Fruit fly (Drosophila melanogaster) whole organism, prepupa: ENCODE data around the gene Ctps.

Experiments
- Blimp-1 ChIP-seq: fragments of 200-800 bp; sonication (Bioruptor generic); optimal IDR thresholded peaks from 3 replicates; lab custom pipeline; 2017; ENCODE audit warnings: missing biosample characterization, missing genetic modification characterization, mild to moderate bottlenecking, moderate library complexity, missing genetic modification reagents
- CG10631 ChIP-seq: fragments of 200-800 bp; sonication (Bioruptor generic); optimal IDR thresholded peaks from 2 replicates; lab custom pipeline; 2016; ENCODE audit warnings: missing biosample characterization, missing genetic modification characterization
- CG10669 ChIP-seq: fragments of 200-800 bp; sonication (Bioruptor generic); optimal IDR thresholded peaks from 3 replicates; lab custom pipeline; 2018; ENCODE audit warnings: missing biosample characterization, mild to moderate bottlenecking, missing genetic modification characterization, moderate library complexity
- CG11294 ChIP-seq: fragments of 200-800 bp; sonication (Bioruptor generic); IDR thresholded peaks from 2 replicates; pipeline ENCODE4 v1.3.6; 2022; ENCODE audit warnings: missing biosample characterization, missing genetic modification characterization
- CG11762 ChIP-seq: fragments of 200-800 bp; sonication (Bioruptor generic); optimal IDR thresholded peaks from 3 replicates; lab custom pipeline; 2016; ENCODE audit warnings: missing biosample characterization, missing genetic modification characterization; ENCODE audit not compliant: insufficient read depth
- CG11902 ChIP-seq: fragments of 200-800 bp; sonication (Bioruptor generic); optimal IDR thresholded peaks from 3 replicates; lab custom pipeline; 2016; ENCODE audit warnings: missing biosample characterization, missing genetic modification characterization
- CG15336 ChIP-seq: fragments of 200-800 bp; sonication (Bioruptor generic); IDR thresholded peaks from 2 replicates; pipeline ENCODE4 v1.3.6; 2022; ENCODE audit warnings: missing biosample characterization, missing genetic modification characterization
- CG1621 ChIP-seq: fragments of 200-800 bp; sonication (Bioruptor generic); optimal IDR thresholded peaks from 3 replicates; lab custom pipeline; 2018; ENCODE audit warnings: missing biosample characterization, mild to moderate bottlenecking, missing genetic modification characterization
- CG16779 ChIP-seq: fragments of 200-800 bp; sonication (Bioruptor generic); optimal IDR thresholded peaks from 3 replicates; lab custom pipeline; 2017; ENCODE audit warnings: missing biosample characterization, mild to moderate bottlenecking, missing genetic modification characterization
- CG3032 ChIP-seq: fragments of 200-800 bp; optimal IDR thresholded peaks from 2 replicates; lab custom pipeline; 2019; ENCODE audit warnings: missing biosample characterization, mild to moderate bottlenecking, missing genetic modification characterization, moderate library complexity
- CG3919 ChIP-seq: fragments of 200-800 bp; sonication (Bioruptor generic); optimal IDR thresholded peaks from 3 replicates; lab custom pipeline; 2016; ENCODE audit warnings: missing biosample characterization, missing genetic modification characterization
- CG6163 ChIP-seq: fragments of 200-800 bp; sonication (Bioruptor generic); IDR thresholded peaks from 3 replicates; pipeline ENCODE4 v1.3.6; 2022; ENCODE audit warnings: missing biosample characterization, missing genetic modification characterization
- CG6276 ChIP-seq: fragments of 200-800 bp; sonication (Bioruptor generic); optimal IDR thresholded peaks from 2 replicates; lab custom pipeline; 2017; ENCODE audit warnings: missing biosample characterization, mild to moderate bottlenecking, missing genetic modification characterization
- CG6792 ChIP-seq: fragments of 200-800 bp; sonication (Bioruptor generic); optimal IDR thresholded peaks from 3 replicates; lab custom pipeline; 2016; ENCODE audit warnings: missing biosample characterization, missing genetic modification characterization
- CG6808 ChIP-seq: fragments of 200-800 bp; sonication (Bioruptor generic); optimal IDR thresholded peaks from 3 replicates; lab custom pipeline; 2017; ENCODE audit warnings: missing biosample characterization, missing genetic modification characterization, mild to moderate bottlenecking, moderate library complexity, missing genetic modification reagents
- CG6854 ChIP-seq: fragments of 200-800 bp; sonication (Bioruptor generic); optimal IDR thresholded peaks from 2 replicates; lab custom pipeline; 2017; ENCODE audit warnings: missing biosample characterization, mild to moderate bottlenecking, missing genetic modification characterization
- CG8319 ChIP-seq: fragments of 200-800 bp; sonication (Bioruptor generic); optimal IDR thresholded peaks from 3 replicates; lab custom pipeline; 2016; ENCODE audit warnings: missing biosample characterization, missing genetic modification characterization
- Eip78C ChIP-seq: fragments of 200-800 bp; sonication (Bioruptor generic); peaks from one replicate; lab custom pipeline; 2016; ENCODE audit warnings: missing biosample characterization, missing genetic modification characterization
- Eip93F ChIP-seq: fragments of 200-800 bp; sonication (Bioruptor generic); optimal IDR thresholded peaks from 2 replicates; lab custom pipeline; 2016; ENCODE audit warnings: missing biosample characterization, mild to moderate bottlenecking, missing genetic modification characterization
- Ets21C ChIP-seq: fragments of 200-800 bp; sonication (Bioruptor generic); optimal IDR thresholded peaks from 3 replicates; lab custom pipeline; 2016; ENCODE audit warnings: missing biosample characterization, missing genetic modification characterization
- Ets96B ChIP-seq: fragments of 200-800 bp; optimal IDR thresholded peaks from 2 replicates; lab custom pipeline; 2019; ENCODE audit warnings: missing biosample characterization, mild to moderate bottlenecking, missing genetic modification characterization, moderate library complexity
- Hr38 ChIP-seq: sonication (Bioruptor generic); optimal IDR thresholded peaks from 2 replicates; lab custom pipeline; 2016; ENCODE audit warnings: missing biosample characterization, missing genetic modification characterization
- Hr39 ChIP-seq: fragments of 200-800 bp; sonication (Bioruptor generic); optimal IDR thresholded peaks from 2 replicates; lab custom pipeline; 2016; ENCODE audit warnings: missing biosample characterization, missing genetic modification characterization
- Lpt ChIP-seq: fragments of 200-800 bp; sonication (Bioruptor generic); optimal IDR thresholded peaks from 3 replicates; lab custom pipeline; 2016; ENCODE audit warnings: missing biosample characterization, missing genetic modification characterization
- OdsH ChIP-seq: fragments of 200-800 bp; sonication (Bioruptor generic); optimal IDR thresholded peaks from 3 replicates; lab custom pipeline; 2016; ENCODE audit warnings: missing biosample characterization, missing genetic modification characterization
- Sox14 ChIP-seq: fragments of 200-800 bp; sonication (Bioruptor generic); optimal IDR thresholded peaks from 3 replicates; lab custom pipeline; 2016; ENCODE audit warnings: missing biosample characterization, missing genetic modification characterization
- esn ChIP-seq: fragments of 200-800 bp; sonication (Bioruptor generic); optimal IDR thresholded peaks from 2 replicates; lab custom pipeline; 2016; ENCODE audit warnings: missing biosample characterization, mild to moderate bottlenecking, missing genetic modification characterization, moderate library complexity
- fkh ChIP-seq: fragments of 200-800 bp; sonication (Bioruptor generic); optimal IDR thresholded peaks from 3 replicates; lab custom pipeline; 2017; ENCODE audit warnings: missing biosample characterization, mild to moderate bottlenecking, missing genetic modification characterization, moderate library complexity
- lz ChIP-seq: fragments of 200-800 bp; sonication (Bioruptor generic); optimal IDR thresholded peaks from 3 replicates; lab custom pipeline; 2016; ENCODE audit warnings: missing biosample characterization, missing genetic modification characterization
- pdm3 ChIP-seq: fragments of 200-800 bp; sonication (Bioruptor generic); optimal IDR thresholded peaks from 3 replicates; lab custom pipeline; 2016; ENCODE audit warnings: missing biosample characterization, missing genetic modification characterization
- salr ChIP-seq, 2 experiments: fragments of 200-800 bp; sonication (Bioruptor generic); optimal IDR thresholded peaks; 3 replicates each; lab custom pipeline; 2016 to 2018; ENCODE audit warnings: missing biosample characterization in 2 of 2, missing genetic modification characterization in 2 of 2, mild to moderate bottlenecking in 1 of 2
- svp ChIP-seq: fragments of 200-800 bp; sonication (Bioruptor generic); peaks from one replicate; lab custom pipeline; 2016; ENCODE audit warnings: missing biosample characterization, missing genetic modification characterization
- topi ChIP-seq: fragments of 200-800 bp; sonication (Bioruptor generic); optimal IDR thresholded peaks from 3 replicates; lab custom pipeline; 2016; ENCODE audit warnings: missing biosample characterization, missing genetic modification characterization
- vri ChIP-seq: fragments of 200-800 bp; sonication (Bioruptor generic); optimal IDR thresholded peaks from 3 replicates; lab custom pipeline; 2016; ENCODE audit warnings: missing biosample characterization, mild to moderate bottlenecking, missing genetic modification characterization

Gene Ctps

dm6 chr3L:15097878-15098520, at the start of gene Ctps:
TSS of gene Ctps (plus strand) at chr3L:15097914.
- TF ChIP-seq Blimp-1 (no peak), fkh (peak; percentile 63), Hr38 (GFP tag; lab: Kevin White, UChicago) (no peak), OdsH (GFP tag; lab: Kevin White, UChicago) (no peak), CG10669 (GFP tag; lab: Kevin White, UChicago) (no peak), Eip78C (peak; percentile 34), Ets21C (no peak), CG6792 (no peak), salr (GFP tag; optimal IDR thresholded peaks at IDR 0.05; lab: Kevin White, UChicago) (no peak), topi (GFP tag; lab: Kevin White, UChicago) (peak; percentile 18), lz (GFP tag; lab: Kevin White, UChicago) (peak; percentile 30), Eip93F (no peak), CG16779 (tag; lab: Kevin White, UChicago) (no peak), Lpt (no peak), CG10631 (peak; percentile 29), Hr39 (GFP tag; lab: Kevin White, UChicago) (no peak), Sox14 (GFP tag; lab: Kevin White, UChicago) (peak; percentile 8), CG6276 (GFP tag; lab: Kevin White, UChicago) (no peak), vri (no peak), CG15336 (GFP tag; lab: Robert Waterston, UW) (0 out of 2 replicates have a peak, but pooled peaks have one; percentile 18), CG6163 (no peak), pdm3 (GFP tag; lab: Kevin White, UChicago) (peak; percentile 6), CG3032 (tag; lab: Kevin White, UChicago) (no peak), CG11294 (GFP tag; lab: Robert Waterston, UW) (no peak), esn (GFP tag; lab: Kevin White, UChicago) (peak; percentile 37), CG8319 (GFP tag; lab: Kevin White, UChicago) (no peak), CG6854 (GFP tag; lab: Kevin White, UChicago) (peak; percentile 18), CG11902 (GFP tag; lab: Kevin White, UChicago) (no peak), CG11762 (GFP tag; lab: Kevin White, UChicago) (no peak)

dm6 chr3L:15048091-15048490, 49.6 kb upstream of the Ctps start:
- TF ChIP-seq Hr39 (GFP tag; lab: Kevin White, UChicago) (peak; percentile 5), svp (GFP tag; lab: Kevin White, UChicago) (no peak), CG6163 (no peak), Lpt (no peak)
- TF ChIP-seq, all 60 proteins: peak for 1

dm6 chr3L:15049395-15049794, 48.3 kb upstream of the Ctps start, which contains the start of gene CG43678:
TSS of gene CG43678 (minus strand) at chr3L:15049495.
- peak; percentile 33 for TF ChIP-seq fkh
- TF ChIP-seq vri = no peak

- TF ChIP-seq CG6808 (GFP tag; lab: Kevin White, UChicago) (no peak), CG1621 (no peak), Eip93F (no peak), vri (no peak), CG6163 (no peak), CG16779 (tag; lab: Kevin White, UChicago) (no peak), Eip78C (no peak), CG3919 (GFP tag; lab: Kevin White, UChicago) (no peak), Ets96B (no peak), CG8319 (GFP tag; lab: Kevin White, UChicago) (no peak), CG10669 (GFP tag; lab: Kevin White, UChicago) (no peak)
Measured at dm6 chr3L:15050109-15050508, 47.6 kb upstream of the Ctps start, which contains the start of gene CG18581. TSS of gene CG18581 (minus strand) at chr3L:15050209.
